Worm (Caenorhabditis elegans) whole organism, late embryonic: ENCODE data around the gene R10E9.4.

Source experiments
- dmd-4 ChIP-seq: sonication (generic microtip); optimal IDR thresholded peaks from 2 replicates; lab custom pipeline; 2016; ENCODE audit warnings: borderline replicate concordance, missing genetic modification characterization, missing compliant biosample characterization
- pag-3 ChIP-seq: sonication (generic microtip); optimal IDR thresholded peaks from 2 replicates; lab custom pipeline; 2016; ENCODE audit warnings: missing compliant biosample characterization, missing genetic modification characterization, borderline replicate concordance

- no peak for TF ChIP-seq pag-3 (tag; lab: Kevin White, UChicago)
- no peak for TF ChIP-seq dmd-4 (tag; lab: Kevin White, UChicago)
These were observed 20.5 kb downstream of the R10E9.4 start for ce11 chrIII:3952058-3952457.
